Worm (Caenorhabditis elegans): Measurements from ENCODE around the gene lips-1.

lips-1 gene

ce11 chrX:12452143-12452570 lies 40.4 kb upstream of the lips-1 start (continued):
- TF ChIP-seq pha-4 (tag; optimal IDR thresholded peaks at IDR 0.05) (no peak), T07F8.4 (tag; optimal IDR thresholded peaks at IDR 0.05) (no peak), Y95B8A.8 (GFP tag; IDR thresholded peaks at IDR 0.05) (no peak), athp-1 (tag; optimal IDR thresholded peaks at IDR 0.05) (no peak), ztf-22 (GFP tag; optimal IDR thresholded peaks at IDR 0.05) (no peak), ceh-79 (tag; optimal IDR thresholded peaks at IDR 0.05) (peak; percentile 11), sptf-2 (GFP tag; optimal IDR thresholded peaks at IDR 0.05) (no peak), ceh-100 (GFP tag; IDR thresholded peaks at IDR 0.05) (no peak), fkh-3 (tag; optimal IDR thresholded peaks at IDR 0.05) (peak; percentile 12), egl-18 (GFP tag; IDR thresholded peaks at IDR 0.05) (0 out of 2 replicates have a peak, but pooled peaks have one; percentile 3), attf-3 (GFP tag; conservative IDR thresholded peaks at IDR 0.05) (no peak), Y79H2A.3 (GFP tag; conservative IDR thresholded peaks at IDR 0.05) (no peak), nhr-27 (tag; optimal IDR thresholded peaks at IDR 0.05) (no peak), ztf-6 (GFP tag; IDR thresholded peaks at IDR 0.05) (0 out of 2 replicates have a peak, but pooled peaks have one; percentile 15), K11D2.4 (GFP tag; IDR thresholded peaks at IDR 0.05) (peak; percentile 56), akir-1 (GFP tag; optimal IDR thresholded peaks at IDR 0.05) (no peak), efl-1 (GFP tag; optimal IDR thresholded peaks at IDR 0.05) (no peak), dox-1 (GFP tag; IDR thresholded peaks at IDR 0.05) (peak; percentile 58), hlh-26 (GFP tag; conservative IDR thresholded peaks at IDR 0.05) (no peak), attf-6 (GFP tag; IDR thresholded peaks at IDR 0.05) (no peak), ekl-4 (GFP tag; IDR thresholded peaks at IDR 0.05) (no peak), nhr-90 (tag; optimal IDR thresholded peaks at IDR 0.05) (peak; percentile 7), mel-28 (tag; optimal IDR thresholded peaks at IDR 0.05; ENCODE audit: borderline replicate concordance) (no peak), nfyb-1 (GFP tag; IDR thresholded peaks at IDR 0.05) (peak; percentile 18; the same call in 1 of the 2 replicates), F23B12.7 (tag; optimal IDR thresholded peaks at IDR 0.05; ENCODE audit: insufficient read depth) (peak; percentile 52), F22D6.2 (tag; optimal IDR thresholded peaks at IDR 0.05) (no peak), aptf-2 (GFP tag; conservative IDR thresholded peaks at IDR 0.05) (no peak), gei-17 (GFP tag; optimal IDR thresholded peaks at IDR 0.05) (peak; percentile 50), lin-54 (GFP tag; optimal IDR thresholded peaks at IDR 0.05) (peak; percentile 29), atf-7 (tag; optimal IDR thresholded peaks at IDR 0.05) (peak; percentile 24), dpff-1 (tag; optimal IDR thresholded peaks at IDR 0.05) (no peak), snpc-1.1 (tag; optimal IDR thresholded peaks at IDR 0.05; ENCODE audit: insufficient read depth) (no peak), lin-35 (GFP tag; optimal IDR thresholded peaks at IDR 0.05) (peak in 1 of 3 experiments; percentile 24), egrh-3 (GFP tag; IDR thresholded peaks at IDR 0.05) (peak; percentile 59; the same call in 1 of the 2 replicates), ztf-18 (tag; optimal IDR thresholded peaks at IDR 0.05) (peak; percentile 62), madf-8 (GFP tag; conservative IDR thresholded peaks at IDR 0.05) (no peak), let-526 (GFP tag; IDR thresholded peaks at IDR 0.05) (no peak), rpc-1 (optimal IDR thresholded peaks at IDR 0.05) (no peak), rpc-1 (tag; optimal IDR thresholded peaks at IDR 0.05) (no peak), zfh-2 (GFP tag; conservative IDR thresholded peaks at IDR 0.05) (peak; percentile 97), mxl-1 (tag; optimal IDR thresholded peaks at IDR 0.05) (no peak), attf-5 (GFP tag; optimal IDR thresholded peaks at IDR 0.05) (peak; percentile 57), C06A6.2 (GFP tag; conservative IDR thresholded peaks at IDR 0.05) (no peak), ztf-26 (tag; optimal IDR thresholded peaks at IDR 0.05) (peak; percentile 25), F39B2.1 (GFP tag; IDR thresholded peaks at IDR 0.05) (no peak), ZK185.1 (tag; optimal IDR thresholded peaks at IDR 0.05; ENCODE audit: poor library complexity, severe bottlenecking) (no peak), mes-4 (tag; optimal IDR thresholded peaks at IDR 0.05) (no peak), ceh-40 (GFP tag; IDR thresholded peaks at IDR 0.05) (no peak), nhr-120 (GFP tag; IDR thresholded peaks at IDR 0.05) (no peak), lag-1 (GFP tag; IDR thresholded peaks at IDR 0.05) (0 out of 2 replicates have a peak, but pooled peaks have one; percentile 10)

All from whole organism, young adult.